5 worm cellular contexts compared by ENCODE assay signal in the genomic region with DNA sequence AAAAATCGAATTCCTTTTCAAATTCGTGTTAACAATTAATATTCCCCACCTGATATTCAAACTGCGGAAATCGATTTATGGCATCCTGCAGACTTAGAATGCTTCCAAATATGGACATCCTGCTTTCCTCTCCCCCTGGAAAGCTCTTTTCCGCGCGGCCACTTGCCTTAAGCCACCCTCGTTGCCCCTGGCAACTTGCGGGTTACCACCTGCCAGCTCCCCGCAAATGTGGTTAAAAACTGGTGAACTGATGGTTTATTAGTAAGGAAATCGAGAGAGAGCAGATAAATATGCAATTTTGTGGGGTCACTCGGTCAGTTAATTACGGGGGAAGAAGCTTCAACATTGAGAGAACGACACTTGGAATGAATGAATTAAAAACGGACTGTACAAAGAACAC.
TF ChIP-seq lines count a peak whose summit lies in the region.

nphp-1 (minus strand) TSS at position 145 of the 400 bp plus-strand sequence.

TF ChIP-seq in whole organism, L1 larva, 84 proteins besides CTCF, POLR2A, EP300 and RAD21:
- TF ChIP-seq vab-15 (tag; optimal IDR thresholded peaks at IDR 0.05; lab: Kevin White, UChicago) (no peak), fkh-8 (tag; optimal IDR thresholded peaks at IDR 0.05; lab: Kevin White, UChicago) (peak; percentile 41)

TF ChIP-seq in whole organism, L4 larva, 104 proteins besides CTCF, POLR2A, EP300 and RAD21:
- TF ChIP-seq tra-1 (GFP tag; IDR thresholded peaks at IDR 0.05; lab: Robert Waterston, UW) (no peak), Y105C5A.15 (GFP tag; IDR thresholded peaks at IDR 0.05; lab: Robert Waterston, UW) (0 out of 2 replicates have a peak, but pooled peaks have one; percentile 51), nhr-48 (tag; optimal IDR thresholded peaks at IDR 0.05; lab: Kevin White, UChicago) (no peak), pha-4 (GFP tag; IDR thresholded peaks at IDR 0.05; lab: Robert Waterston, UW) (no peak), pha-4 (tag; optimal IDR thresholded peaks at IDR 0.05; lab: Kevin White, UChicago) (no peak), madf-5 (GFP tag; IDR thresholded peaks at IDR 0.05; lab: Robert Waterston, UW) (no peak), nhr-102 (tag; optimal IDR thresholded peaks at IDR 0.05; lab: Kevin White, UChicago) (no peak), set-16 (GFP tag; IDR thresholded peaks at IDR 0.05; lab: Robert Waterston, UW) (peak; percentile 33; the same call in 1 of the 2 replicates), unc-39 (tag; optimal IDR thresholded peaks at IDR 0.05; lab: Kevin White, UChicago) (no peak), nhr-25 (tag; optimal IDR thresholded peaks at IDR 0.05; lab: Kevin White, UChicago; ENCODE audit: borderline replicate concordance, insufficient read depth) (no peak), nhr-42 (GFP tag; IDR thresholded peaks at IDR 0.05; lab: Robert Waterston, UW) (no peak), D1046.2 (GFP tag; IDR thresholded peaks at IDR 0.05; lab: Robert Waterston, UW) (0 out of 2 replicates have a peak, but pooled peaks have one; percentile 49), arid-1 (GFP tag; conservative IDR thresholded peaks at IDR 0.05; lab: Robert Waterston, UW) (no peak), aha-1 (tag; lab: Kevin White, UChicago) (peak; percentile 1), ZK337.2 (GFP tag; IDR thresholded peaks at IDR 0.05; lab: Robert Waterston, UW) (no peak)

TF ChIP-seq in whole organism, late embryonic, 69 proteins besides CTCF, POLR2A, EP300 and RAD21:
- TF ChIP-seq sdc-2 (tag; optimal IDR thresholded peaks at IDR 0.05; lab: Kevin White, UChicago), result peak; percentile 92
- TF ChIP-seq npax-4 (tag; optimal IDR thresholded peaks at IDR 0.05; lab: Kevin White, UChicago), result no peak

TF ChIP-seq in whole organism, mixed stage, embryonic, 35 proteins besides CTCF, POLR2A, EP300 and RAD21:
- TF ChIP-seq elt-3 (tag; optimal IDR thresholded peaks at IDR 0.05; lab: Kevin White, UChicago) (no peak), pha-4 (tag; optimal IDR thresholded peaks at IDR 0.05; lab: Kevin White, UChicago) (no peak), ces-1 (GFP tag; optimal IDR thresholded peaks at IDR 0.05; lab: Kevin White, UChicago) (no peak), zip-8 (tag; optimal IDR thresholded peaks at IDR 0.05; lab: Kevin White, UChicago) (no peak), nhr-12 (tag; optimal IDR thresholded peaks at IDR 0.05; lab: Kevin White, UChicago) (no peak), snpc-4 (tag; optimal IDR thresholded peaks at IDR 0.05; lab: Kevin White, UChicago) (no peak), unc-62 (GFP tag; optimal IDR thresholded peaks at IDR 0.05; lab: Kevin White, UChicago) (no peak), sem-2 (GFP tag; optimal IDR thresholded peaks at IDR 0.05; lab: Kevin White, UChicago) (no peak), unc-120 (tag; optimal IDR thresholded peaks at IDR 0.05; lab: Kevin White, UChicago; ENCODE audit: poor library complexity, severe bottlenecking) (peak; percentile 12), lin-32 (GFP tag; optimal IDR thresholded peaks at IDR 0.05; lab: Kevin White, UChicago) (peak; percentile 40), ham-2 (GFP tag; optimal IDR thresholded peaks at IDR 0.05; lab: Kevin White, UChicago) (no peak), unc-39 (tag; optimal IDR thresholded peaks at IDR 0.05; lab: Kevin White, UChicago) (no peak), ceh-43 (GFP tag; optimal IDR thresholded peaks at IDR 0.05; lab: Kevin White, UChicago) (no peak), mab-5 (tag; optimal IDR thresholded peaks at IDR 0.05; lab: Kevin White, UChicago) (no peak), nhr-2 (tag; optimal IDR thresholded peaks at IDR 0.05; lab: Kevin White, UChicago) (no peak), mls-2 (tag; optimal IDR thresholded peaks at IDR 0.05; lab: Kevin White, UChicago) (no peak), M03D4.4 (tag; optimal IDR thresholded peaks at IDR 0.05; lab: Kevin White, UChicago) (no peak), elt-1 (tag; optimal IDR thresholded peaks at IDR 0.05; lab: Kevin White, UChicago; ENCODE audit: borderline replicate concordance, insufficient read depth) (no peak)

TF ChIP-seq in whole organism, young adult, 124 proteins besides CTCF, POLR2A, EP300 and RAD21:
- TF ChIP-seq Y95B8A.8 (GFP tag; IDR thresholded peaks at IDR 0.05; lab: Robert Waterston, UW), result no peak
- no peak for TF ChIP-seq nfyb-1 (GFP tag; IDR thresholded peaks at IDR 0.05; lab: Robert Waterston, UW)
- no peak for TF ChIP-seq gei-17 (GFP tag; optimal IDR thresholded peaks at IDR 0.05; lab: Kevin White, UChicago)
- TF ChIP-seq B0336.3 (GFP tag; IDR thresholded peaks at IDR 0.05; lab: Robert Waterston, UW), result peak; percentile 38; the same call in 1 of the 2 replicates
- TF ChIP-seq tbx-9 (tag; optimal IDR thresholded peaks at IDR 0.05; lab: Kevin White, UChicago; ENCODE audit: borderline replicate concordance), result no peak
- TF ChIP-seq ceh-91 (GFP tag; IDR thresholded peaks at IDR 0.05; lab: Robert Waterston, UW), result 0 out of 2 replicates have a peak, but pooled peaks have one; percentile 23
- TF ChIP-seq zfh-2 (GFP tag; conservative IDR thresholded peaks at IDR 0.05; lab: Robert Waterston, UW), result peak; percentile 50
- TF ChIP-seq ztf-25 (GFP tag; IDR thresholded peaks at IDR 0.05; lab: Robert Waterston, UW), result 0 out of 2 replicates have a peak, but pooled peaks have one; percentile 22
